Fruit fly (Drosophila melanogaster) whole organism, wandering third instar larva: ENCODE results near the gene CG9922.

Experiments used
- Abd-B ChIP-seq: fragments of >200 bp; optimal IDR thresholded peaks from 2 replicates; lab custom pipeline; 2017; ENCODE audit warnings: missing biosample characterization, missing genetic modification characterization
- CG32264 ChIP-seq: fragments of 200-800 bp; sonication (Bioruptor generic); optimal IDR thresholded peaks from 2 replicates; lab custom pipeline; 2016; ENCODE audit warnings: missing biosample characterization, missing genetic modification characterization
- CG9705 ChIP-seq: fragments of 200-800 bp; sonication (Bioruptor generic); optimal IDR thresholded peaks from 2 replicates; lab custom pipeline; 2018; ENCODE audit warnings: missing biosample characterization, mild to moderate bottlenecking, missing genetic modification characterization
- CrebA ChIP-seq: fragments of 200-800 bp; sonication (Bioruptor generic); optimal IDR thresholded peaks from 2 replicates; lab custom pipeline; 2016; ENCODE audit warnings: missing biosample characterization, mild to moderate bottlenecking, missing genetic modification characterization, borderline replicate concordance
- Dfd ChIP-seq: fragments of >200 bp; optimal IDR thresholded peaks from 2 replicates; lab custom pipeline; 2017; ENCODE audit warnings: missing biosample characterization, missing genetic modification characterization
- Dif ChIP-seq: fragments of 200-275, 200-300 bp; sonication (Bioruptor generic); optimal IDR thresholded peaks from 2 replicates; lab custom pipeline; 2018; ENCODE audit warnings: missing biosample characterization, missing genetic modification characterization; ENCODE audit not compliant: partially characterized antibody
- GATAd ChIP-seq: sonication (Bioruptor generic); optimal IDR thresholded peaks from 2 replicates; lab custom pipeline; 2016; ENCODE audit warnings: missing biosample characterization, missing genetic modification characterization
- HLH106 ChIP-seq: fragments of 200-800 bp; optimal IDR thresholded peaks from 3 replicates; lab custom pipeline; 2019; ENCODE audit warnings: missing biosample characterization, mild to moderate bottlenecking, missing genetic modification characterization, moderate library complexity
- Hnf4 ChIP-seq: fragments of 200-800 bp; sonication (Bioruptor generic); optimal IDR thresholded peaks from 2 replicates; lab custom pipeline; 2016; ENCODE audit warnings: missing biosample characterization, mild to moderate bottlenecking, missing genetic modification characterization
- Hr83 ChIP-seq: fragments of 200-300 bp; sonication (Bioruptor generic); optimal IDR thresholded peaks from 2 replicates; lab custom pipeline; 2016; ENCODE audit warnings: missing biosample characterization, mild to moderate bottlenecking, missing genetic modification characterization, moderate library complexity; ENCODE audit not compliant: poor library complexity, severe bottlenecking
- Jra ChIP-seq: sonication (Bioruptor generic); optimal IDR thresholded peaks from 2 replicates; lab custom pipeline; 2016; ENCODE audit warnings: missing biosample characterization, missing genetic modification characterization
- Mio ChIP-seq: sonication (Bioruptor generic); optimal IDR thresholded peaks from 2 replicates; lab custom pipeline; 2016; ENCODE audit warnings: missing biosample characterization, missing genetic modification characterization
- Myc ChIP-seq: fragments of >200 bp; optimal IDR thresholded peaks from 2 replicates; lab custom pipeline; 2017
- N ChIP-seq: fragments of >200 bp; optimal IDR thresholded peaks from 2 replicates; lab custom pipeline; 2018; ENCODE audit warnings: missing biosample characterization, missing external identifiers, missing genetic modification characterization
- OdsH ChIP-seq: fragments of 200-800 bp; sonication (Bioruptor generic); optimal IDR thresholded peaks from 2 replicates; lab custom pipeline; 2016; ENCODE audit warnings: missing biosample characterization, mild to moderate bottlenecking, missing genetic modification characterization
- Rel ChIP-seq, 2 experiments: fragments of 200-800 bp; sonication (Bioruptor generic) in 1 of 2; optimal IDR thresholded peaks; 2 replicates in 1 of 2; 3 replicates in 1 of 2; lab custom pipeline; 2016 to 2019; ENCODE audit warnings: mild to moderate bottlenecking in 2 of 2, missing biosample characterization in 2 of 2, missing genetic modification characterization in 2 of 2, moderate library complexity in 1 of 2
- Sp1 ChIP-seq: fragments of 200-800 bp; sonication (Bioruptor generic); optimal IDR thresholded peaks from 3 replicates; lab custom pipeline; 2019; ENCODE audit warnings: missing biosample characterization, mild to moderate bottlenecking, missing genetic modification characterization, moderate library complexity
- Vsx2 ChIP-seq: fragments of 200-300, 225-300 bp; sonication (Bioruptor generic); optimal IDR thresholded peaks from 2 replicates; lab custom pipeline; 2018; ENCODE audit warnings: missing biosample characterization, missing genetic modification characterization; ENCODE audit not compliant: partially characterized antibody
- br ChIP-seq: fragments of 200-800 bp; sonication (Bioruptor generic); optimal IDR thresholded peaks from 2 replicates; lab custom pipeline; 2016; ENCODE audit warnings: missing biosample characterization, missing genetic modification characterization
- brk ChIP-seq: fragments of 200-800 bp; sonication (Bioruptor generic); optimal IDR thresholded peaks from 2 replicates; lab custom pipeline; 2016; ENCODE audit warnings: missing biosample characterization, mild to moderate bottlenecking, missing genetic modification characterization
- dl ChIP-seq, 2 experiments: fragments of 175-275, 200-275 bp in 1 of 2; fragments of 200-275 bp in 1 of 2; sonication (Bioruptor generic); optimal IDR thresholded peaks; lab custom pipeline; 2018; ENCODE audit warnings: mild to moderate bottlenecking in 2 of 2, missing biosample characterization in 2 of 2, missing genetic modification characterization in 2 of 2, moderate library complexity in 2 of 2; ENCODE audit not compliant: partially characterized antibody in 2 of 2, insufficient read depth in 1 of 2
- dmrt93B ChIP-seq: fragments of 200-800 bp; sonication (Bioruptor generic); optimal IDR thresholded peaks from 2 replicates; lab custom pipeline; 2018; ENCODE audit warnings: missing biosample characterization, mild to moderate bottlenecking, missing genetic modification characterization
- ey ChIP-seq: fragments of 200-800 bp; sonication (Bioruptor generic); optimal IDR thresholded peaks from 2 replicates; lab custom pipeline; 2016; ENCODE audit warnings: missing biosample characterization, missing genetic modification characterization
- foxo ChIP-seq, 2 experiments: fragments of 200-800 bp; sonication (Bioruptor generic); optimal IDR thresholded peaks; 2 replicates in 1 of 2; 3 replicates in 1 of 2; lab custom pipeline; 2016 to 2017; ENCODE audit warnings: missing biosample characterization in 2 of 2, missing genetic modification characterization in 2 of 2
- fru ChIP-seq: fragments of 200-800 bp; sonication (Bioruptor generic); optimal IDR thresholded peaks from 3 replicates; lab custom pipeline; 2016; ENCODE audit warnings: missing biosample characterization, mild to moderate bottlenecking, missing genetic modification characterization
- h ChIP-seq: fragments of 200-800 bp; sonication (Bioruptor generic); optimal IDR thresholded peaks from 3 replicates; lab custom pipeline; 2016; ENCODE audit warnings: missing biosample characterization, mild to moderate bottlenecking, missing genetic modification characterization
- jim ChIP-seq: fragments of 175-275, 200-325 bp; sonication (Bioruptor generic); optimal IDR thresholded peaks from 2 replicates; lab custom pipeline; 2016; ENCODE audit warnings: missing biosample characterization, mild to moderate bottlenecking, missing genetic modification characterization
- pan ChIP-seq: fragments of >200 bp; optimal IDR thresholded peaks from 2 replicates; lab custom pipeline; 2017
- psq ChIP-seq: fragments of 200-800 bp; sonication (Bioruptor generic); optimal IDR thresholded peaks from 3 replicates; lab custom pipeline; 2017; ENCODE audit warnings: missing biosample characterization, mild to moderate bottlenecking, missing genetic modification characterization, moderate library complexity
- rgr ChIP-seq: fragments of 200-800 bp; sonication (Bioruptor generic); optimal IDR thresholded peaks from 3 replicates; lab custom pipeline; 2016; ENCODE audit warnings: missing biosample characterization, mild to moderate bottlenecking, missing genetic modification characterization
- sage ChIP-seq: fragments of 200-800 bp; sonication (Bioruptor generic); optimal IDR thresholded peaks from 2 replicates; lab custom pipeline; 2016; ENCODE audit warnings: missing biosample characterization, mild to moderate bottlenecking, missing genetic modification characterization

Gene CG9922

DNA sequence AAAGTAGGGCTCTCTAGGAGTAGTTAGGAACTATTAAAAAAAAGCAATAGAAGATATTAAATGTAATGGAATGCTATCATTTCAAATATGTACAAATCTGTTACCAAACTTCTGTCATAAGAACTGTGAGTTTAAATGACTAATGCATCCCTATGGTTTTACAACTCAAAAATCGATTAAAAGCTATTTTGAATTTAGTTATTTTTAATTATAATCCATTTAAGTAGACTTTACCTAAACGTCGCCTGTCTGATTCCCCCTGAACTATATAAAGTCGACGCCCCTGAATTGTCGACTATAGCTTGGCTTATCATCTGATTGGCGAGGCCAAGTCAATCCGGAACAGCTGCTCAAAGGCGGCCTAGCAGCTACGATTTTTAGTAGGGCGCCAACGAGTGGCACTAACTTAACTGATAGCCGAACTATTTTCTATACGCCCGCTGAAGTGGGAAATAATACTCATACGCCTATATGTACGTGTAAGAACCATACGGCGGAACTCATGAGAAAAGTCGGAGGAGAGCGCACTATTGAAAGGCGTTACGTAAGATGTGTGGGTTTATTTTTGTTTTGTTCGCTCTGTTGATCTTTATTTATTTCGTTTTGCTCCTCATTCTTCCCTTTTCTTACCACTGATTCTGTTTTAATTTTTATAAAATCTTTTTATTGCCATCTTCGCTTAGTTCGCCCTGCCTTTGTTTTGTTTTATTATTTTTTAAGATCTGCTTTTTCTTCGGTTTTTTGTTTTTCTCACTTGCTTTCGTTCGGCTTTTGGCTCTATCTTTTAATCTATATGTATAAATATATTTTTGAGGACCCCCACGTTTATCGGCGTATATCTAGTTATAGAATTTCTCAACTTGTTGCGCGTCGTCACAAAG, 26.0 kb upstream of the CG9922 start (continued):
- TF ChIP-seq dmrt93B (GFP tag; lab: Kevin White, UChicago), result peak; percentile 51
- TF ChIP-seq CG9705 (GFP tag; lab: Kevin White, UChicago), result no peak
- TF ChIP-seq rgr (GFP tag; lab: Kevin White, UChicago), result peak; percentile 56
- TF ChIP-seq Myc (lab: Kevin White, UChicago), result no peak
- no peak for TF ChIP-seq Rel (GFP tag; optimal IDR thresholded peaks at IDR 0.05; lab: Kevin White, UChicago)
- TF ChIP-seq Rel (tag; optimal IDR thresholded peaks at IDR 0.05; lab: Kevin White, UChicago), result no peak

DNA sequence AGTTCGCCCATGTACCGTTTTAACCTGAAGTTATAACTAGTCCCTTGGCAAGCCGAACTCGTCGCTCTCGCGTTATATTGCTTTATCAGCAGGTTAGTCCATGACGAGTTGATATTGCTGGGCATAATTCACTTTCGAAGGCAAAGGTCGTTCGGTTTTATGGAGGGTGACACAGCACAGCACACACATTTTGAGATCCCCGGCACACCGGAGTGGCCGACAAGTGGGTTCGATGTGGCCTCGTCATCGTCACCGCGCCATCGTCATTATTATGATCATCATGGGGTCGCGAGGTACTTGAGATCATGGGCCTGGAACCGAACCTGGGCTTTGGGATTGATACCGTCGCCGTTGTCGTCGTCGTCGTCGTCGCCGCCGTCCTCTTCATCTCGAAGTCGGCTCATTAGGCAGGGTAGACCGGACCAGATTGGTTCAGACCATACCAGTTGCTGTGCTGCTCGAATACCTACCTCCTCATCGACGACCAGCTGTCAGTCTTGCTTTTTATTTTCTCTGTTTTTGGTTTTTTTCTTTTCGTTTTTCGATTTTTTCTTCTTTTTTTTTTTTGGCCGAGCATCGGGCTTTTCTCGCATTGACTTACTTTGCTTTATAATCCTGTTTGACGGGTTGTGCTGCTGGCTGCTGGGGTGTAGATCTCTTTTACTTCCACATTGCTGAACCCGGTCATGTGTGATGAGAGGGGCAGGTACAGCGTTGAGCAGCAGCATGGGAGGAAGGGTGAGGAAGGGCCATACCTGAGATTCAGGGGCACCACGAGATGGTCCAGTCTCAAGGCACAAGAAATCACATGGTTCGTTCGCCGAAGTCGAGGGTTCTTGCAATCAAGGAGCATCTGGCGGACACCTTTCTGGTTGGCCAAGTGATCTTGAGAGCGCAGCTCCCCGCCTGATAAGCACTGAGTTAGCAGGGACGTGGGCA, 25.1 kb upstream of the CG9922 start:
- TF ChIP-seq Sp1 (GFP tag; lab: Kevin White, UChicago), result peak; percentile 82
- TF ChIP-seq Hr83 (GFP tag; lab: Kevin White, UChicago), result peak; percentile 36
- no peak for TF ChIP-seq Abd-B (GFP tag; lab: Kevin White, UChicago)
- peak; percentile 83 for TF ChIP-seq sage (GFP tag; lab: Kevin White, UChicago)
- no peak for TF ChIP-seq CG9705 (GFP tag; lab: Kevin White, UChicago)
- TF ChIP-seq fru (GFP tag; lab: Kevin White, UChicago), result peak; percentile 64
- TF ChIP-seq h (GFP tag; lab: Kevin White, UChicago), result no peak
- peak; percentile 36 for TF ChIP-seq Hnf4 (GFP tag; lab: Kevin White, UChicago)
- TF ChIP-seq psq (GFP tag; lab: Kevin White, UChicago), result peak; percentile 54
- TF ChIP-seq brk (GFP tag; lab: Kevin White, UChicago), result peak; percentile 73
- TF ChIP-seq Dfd (GFP tag; lab: Kevin White, UChicago), result no peak
- no peak for TF ChIP-seq GATAd
- TF ChIP-seq Vsx2 (GFP tag; lab: Kevin White, UChicago), result no peak
- peak in 1 of 2 experiments; percentile 82 for TF ChIP-seq foxo (GFP tag; optimal IDR thresholded peaks at IDR 0.05; lab: Kevin White, UChicago)
- TF ChIP-seq jim, result peak; percentile 12
- TF ChIP-seq CG32264 (GFP tag; lab: Kevin White, UChicago), result peak; percentile 65
- no peak for TF ChIP-seq Myc (lab: Kevin White, UChicago)
- no peak for TF ChIP-seq HLH106 (tag; lab: Kevin White, UChicago)
- peak; percentile 43 for TF ChIP-seq br (GFP tag; lab: Kevin White, UChicago)
- peak; percentile 99 for TF ChIP-seq Rel (GFP tag; optimal IDR thresholded peaks at IDR 0.05; lab: Kevin White, UChicago)
- TF ChIP-seq Rel (tag; optimal IDR thresholded peaks at IDR 0.05; lab: Kevin White, UChicago), result peak; percentile 22
- TF ChIP-seq rgr (GFP tag; lab: Kevin White, UChicago), result no peak
- no peak for TF ChIP-seq OdsH
- no peak for TF ChIP-seq Mio (GFP tag; lab: Kevin White, UChicago)
- TF ChIP-seq dl (GFP tag; optimal IDR thresholded peaks at IDR 0.05; lab: Kevin White, UChicago; ENCODE audit: insufficient read depth in 1 of 2, partially characterized antibody in 2 of 2), result peak in 1 of 2 experiments; percentile 0
- TF ChIP-seq N, result no peak
- peak; percentile 30 for TF ChIP-seq Dif
- no peak for TF ChIP-seq ey (GFP tag; lab: Kevin White, UChicago)
- TF ChIP-seq Jra (GFP tag; lab: Kevin White, UChicago), result no peak
- peak; percentile 97 for TF ChIP-seq CrebA
- TF ChIP-seq, all 38 proteins: peak for 15

DNA sequence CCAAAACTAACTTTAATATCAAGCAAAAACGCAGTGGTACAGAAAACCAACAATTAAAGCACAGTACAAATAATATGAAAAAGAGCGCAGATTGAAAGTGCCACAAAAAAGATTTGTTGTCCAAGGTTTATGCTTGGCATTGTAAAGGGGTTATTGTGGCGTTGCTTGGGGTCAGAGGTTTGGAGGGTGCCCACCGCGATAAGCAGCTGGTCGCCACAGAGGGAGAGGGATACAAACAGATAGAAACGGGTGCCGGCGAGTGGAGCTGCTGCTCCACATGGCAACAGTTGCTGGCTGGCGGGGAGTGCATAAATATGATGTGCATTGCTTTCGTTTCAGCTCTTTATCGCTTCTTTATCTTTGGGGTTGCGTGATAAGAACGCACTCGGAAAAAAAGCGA, 24.2 kb upstream of the CG9922 start:
- TF ChIP-seq Hnf4 (GFP tag; lab: Kevin White, UChicago) (no peak), CG9705 (GFP tag; lab: Kevin White, UChicago) (no peak), Dfd (GFP tag; lab: Kevin White, UChicago) (no peak), Hr83 (GFP tag; lab: Kevin White, UChicago) (no peak), Abd-B (GFP tag; lab: Kevin White, UChicago) (no peak), Dif (no peak), Sp1 (GFP tag; lab: Kevin White, UChicago) (no peak), Jra (GFP tag; lab: Kevin White, UChicago) (no peak), pan (lab: Kevin White, UChicago) (no peak)
